Fruit fly (Drosophila melanogaster) whole organism, embryonic: Measurements from ENCODE around the gene CG5516.
A peak's percentile ranks its signal among the peaks of the same experiment; 100 is the strongest.

Source experiments
- B-H2 ChIP-seq: fragments of 200-800 bp; sonication (Bioruptor generic); optimal IDR thresholded peaks from 2 replicates; lab custom pipeline; 2018; ENCODE audit warnings: missing biosample characterization, mild to moderate bottlenecking, missing genetic modification characterization
- CG10209 ChIP-seq: fragments of 200-800 bp; sonication (Bioruptor generic); optimal IDR thresholded peaks from 3 replicates; lab custom pipeline; 2017; ENCODE audit warnings: missing biosample characterization, mild to moderate bottlenecking, missing genetic modification characterization, missing genetic modification reagents
- CG10565 ChIP-seq: fragments of 200-800 bp; sonication (Bioruptor generic); optimal IDR thresholded peaks from 3 replicates; lab custom pipeline; 2016; ENCODE audit warnings: missing biosample characterization, mild to moderate bottlenecking, missing genetic modification characterization
- CG11504 ChIP-seq: fragments of 200-800 bp; sonication (Bioruptor generic); optimal IDR thresholded peaks from 3 replicates; lab custom pipeline; 2019; ENCODE audit warnings: missing biosample characterization, mild to moderate bottlenecking, missing genetic modification characterization, moderate library complexity
- CG11695 ChIP-seq: fragments of 200-800 bp; sonication (Bioruptor generic); IDR thresholded peaks from 3 replicates; pipeline ENCODE4 v1.3.6; 2022; ENCODE audit warnings: missing biosample characterization, missing genetic modification characterization
- CG12391 ChIP-seq: fragments of 200-800 bp; sonication (Bioruptor generic); optimal IDR thresholded peaks from 3 replicates; lab custom pipeline; 2018; ENCODE audit warnings: missing biosample characterization, mild to moderate bottlenecking, missing genetic modification characterization, moderate library complexity
- CG13424 ChIP-seq: fragments of 200-800 bp; sonication (Bioruptor generic); optimal IDR thresholded peaks from 2 replicates; lab custom pipeline; 2019; ENCODE audit warnings: missing biosample characterization, mild to moderate bottlenecking, missing genetic modification characterization, moderate library complexity
- CG13775 ChIP-seq: fragments of 200-800 bp; sonication (Bioruptor generic); optimal IDR thresholded peaks from 3 replicates; lab custom pipeline; 2017; ENCODE audit warnings: missing biosample characterization, mild to moderate bottlenecking, missing genetic modification characterization
- CG17361 ChIP-seq: fragments of 200-800 bp; sonication (Bioruptor generic); IDR thresholded peaks from 3 replicates; pipeline ENCODE4 v1.3.6; 2022; ENCODE audit warnings: missing biosample characterization, missing genetic modification characterization
- CG2116 ChIP-seq: fragments of 200-800 bp; sonication (Bioruptor generic); optimal IDR thresholded peaks from 3 replicates; lab custom pipeline; 2018; ENCODE audit warnings: missing biosample characterization, mild to moderate bottlenecking, missing genetic modification characterization
- CG2120 ChIP-seq: fragments of 200-800 bp; sonication (Bioruptor generic); optimal IDR thresholded peaks from 3 replicates; lab custom pipeline; 2016; ENCODE audit warnings: missing biosample characterization, missing genetic modification characterization
- CG2129 ChIP-seq: fragments of 200-800 bp; sonication (Bioruptor generic); IDR thresholded peaks from 2 replicates; pipeline ENCODE4 v1.3.6; 2022; ENCODE audit warnings: missing biosample characterization, missing genetic modification characterization; ENCODE audit not compliant: partially characterized antibody
- CG2678 ChIP-seq: fragments of 200-800 bp; sonication (Bioruptor generic); optimal IDR thresholded peaks from 3 replicates; lab custom pipeline; 2019; ENCODE audit warnings: missing biosample characterization, mild to moderate bottlenecking, missing genetic modification characterization, moderate library complexity
- CG7928 ChIP-seq: fragments of 200-800 bp; sonication (Bioruptor generic); optimal IDR thresholded peaks from 2 replicates; lab custom pipeline; 2017; ENCODE audit warnings: missing biosample characterization, mild to moderate bottlenecking, missing genetic modification characterization
- Dad ChIP-seq: fragments of 200-800 bp; sonication (Bioruptor generic); optimal IDR thresholded peaks from 3 replicates; lab custom pipeline; 2016; ENCODE audit warnings: missing biosample characterization, missing genetic modification characterization
- Dref ChIP-seq: fragments of 200-800 bp; sonication (Bioruptor generic); IDR thresholded peaks from 2 replicates; pipeline ENCODE4 v1.3.6; 2022; ENCODE audit warnings: missing biosample characterization, missing genetic modification characterization
- Hr39 ChIP-seq: fragments of >200 bp; optimal IDR thresholded peaks from 2 replicates; lab custom pipeline; 2017
- Hr51 ChIP-seq, 2 experiments: fragments of 200-800 bp; sonication (Bioruptor generic); optimal IDR thresholded peaks; 2 replicates in 1 of 2; 3 replicates in 1 of 2; lab custom pipeline; 2016 to 2018; ENCODE audit warnings: missing biosample characterization in 2 of 2, missing genetic modification characterization in 2 of 2, mild to moderate bottlenecking in 1 of 2, moderate library complexity in 1 of 2
- Med ChIP-seq: fragments of 200-800 bp; sonication (Bioruptor generic); peaks from one replicate; lab custom pipeline; 2016; ENCODE audit warnings: missing biosample characterization, missing genetic modification characterization, mild to moderate bottlenecking, inconsistent platforms, moderate library complexity
- Sox100B ChIP-seq: fragments of 200-800 bp; sonication (Bioruptor generic); optimal IDR thresholded peaks from 3 replicates; lab custom pipeline; 2018; ENCODE audit warnings: missing biosample characterization, mild to moderate bottlenecking, missing genetic modification characterization
- Sox102F ChIP-seq: fragments of 200-800 bp; sonication (Bioruptor generic); optimal IDR thresholded peaks from 2 replicates; lab custom pipeline; 2018; ENCODE audit warnings: missing biosample characterization, mild to moderate bottlenecking, missing genetic modification characterization, moderate library complexity
- Sry-β ChIP-seq: fragments of 200-800 bp; sonication (Bioruptor generic); optimal IDR thresholded peaks from 2 replicates; lab custom pipeline; 2018; ENCODE audit warnings: missing biosample characterization, mild to moderate bottlenecking, missing genetic modification characterization, moderate library complexity
- Trl ChIP-seq, 3 experiments: fragments of >200 bp in 2 of 3; fragments of 200-800 bp in 1 of 3; sonication (Bioruptor generic) in 1 of 3; optimal IDR thresholded peaks; 2 replicates in 1 of 3; 3 replicates in 2 of 3; lab custom pipeline; 2016 to 2017; ENCODE audit warnings: missing biosample characterization in 1 of 3, missing genetic modification characterization in 1 of 3
- ac ChIP-seq: fragments of 200-800 bp; sonication (Bioruptor generic); optimal IDR thresholded peaks from 3 replicates; lab custom pipeline; 2017; ENCODE audit warnings: missing biosample characterization, mild to moderate bottlenecking, missing genetic modification characterization
- bsh ChIP-seq, 2 experiments: fragments of 200-800 bp; sonication (Bioruptor generic); optimal IDR thresholded peaks; 2 replicates each; lab custom pipeline; 2017 to 2018; ENCODE audit warnings: mild to moderate bottlenecking in 2 of 2, missing biosample characterization in 2 of 2, missing genetic modification characterization in 2 of 2, moderate library complexity in 1 of 2
- cas ChIP-seq: fragments of 200-800 bp; sonication (Bioruptor generic); IDR thresholded peaks from 2 replicates; pipeline ENCODE4 v1.3.6; 2022; ENCODE audit warnings: missing biosample characterization, missing genetic modification characterization
- chinmo ChIP-seq: fragments of 200-800 bp; sonication (Bioruptor generic); IDR thresholded peaks from 4 replicates; pipeline ENCODE4 v1.3.6; 2022; ENCODE audit warnings: missing biosample characterization, missing genetic modification characterization; ENCODE audit not compliant: partially characterized antibody
- ci ChIP-seq: fragments of 200-800 bp; sonication (Bioruptor generic); IDR thresholded peaks from 3 replicates; pipeline ENCODE4 v1.3.6; 2022; ENCODE audit warnings: missing biosample characterization, missing genetic modification characterization
- dpn ChIP-seq, 2 experiments: fragments of 200-800 bp; sonication (Bioruptor generic); optimal IDR thresholded peaks; 3 replicates each; lab custom pipeline; 2016; ENCODE audit warnings: missing biosample characterization in 2 of 2, missing genetic modification characterization in 2 of 2
- ems ChIP-seq: fragments of 200-800 bp; sonication (Bioruptor generic); optimal IDR thresholded peaks from 3 replicates; lab custom pipeline; 2016; ENCODE audit warnings: missing biosample characterization, missing genetic modification characterization
- fd102C ChIP-seq: fragments of 200-800 bp; sonication (Bioruptor generic); optimal IDR thresholded peaks from 2 replicates; lab custom pipeline; 2018; ENCODE audit warnings: missing biosample characterization, mild to moderate bottlenecking, missing genetic modification characterization, moderate library complexity
- fd3F ChIP-seq: fragments of 200-800 bp; sonication (Bioruptor generic); optimal IDR thresholded peaks from 2 replicates; lab custom pipeline; 2018; ENCODE audit warnings: missing biosample characterization, mild to moderate bottlenecking, missing genetic modification characterization, moderate library complexity
- grau ChIP-seq: fragments of 200-800 bp; optimal IDR thresholded peaks from 3 replicates; lab custom pipeline; 2019; ENCODE audit warnings: missing biosample characterization, mild to moderate bottlenecking, missing genetic modification characterization, moderate library complexity
- gsb ChIP-seq: fragments of 200-800 bp; sonication (Bioruptor generic); IDR thresholded peaks from 2 replicates; pipeline ENCODE4 v1.3.6; 2022; ENCODE audit warnings: missing biosample characterization, missing genetic modification characterization
- h ChIP-seq: fragments of >200 bp; optimal IDR thresholded peaks from 2 replicates; lab custom pipeline; 2017
- hbn ChIP-seq: fragments of 200-800 bp; sonication (Bioruptor generic); IDR thresholded peaks from 2 replicates; pipeline ENCODE4 v1.3.6; 2022; ENCODE audit warnings: missing biosample characterization, missing genetic modification characterization; ENCODE audit not compliant: partially characterized antibody
- hth ChIP-seq: fragments of >200 bp; optimal IDR thresholded peaks from 2 replicates; lab custom pipeline; 2017; ENCODE audit warnings: inconsistent platforms
- insv ChIP-seq, 2 experiments: fragments of 200-800 bp; sonication (Bioruptor generic); optimal IDR thresholded peaks; 3 replicates each; lab custom pipeline; 2016 to 2018; ENCODE audit warnings: missing biosample characterization in 2 of 2, missing genetic modification characterization in 2 of 2
- ken ChIP-seq: fragments of 200-800 bp; sonication (Bioruptor generic); IDR thresholded peaks from 3 replicates; pipeline ENCODE4 v1.3.6; 2022; ENCODE audit warnings: missing biosample characterization, missing genetic modification characterization
- lmd ChIP-seq: fragments of 200-800 bp; sonication (Bioruptor generic); IDR thresholded peaks from 2 replicates; pipeline ENCODE4 v1.3.6; 2022; ENCODE audit warnings: missing biosample characterization, missing genetic modification characterization
- nom ChIP-seq: fragments of 200-800 bp; sonication (Bioruptor generic); optimal IDR thresholded peaks from 2 replicates; lab custom pipeline; 2017; ENCODE audit warnings: missing biosample characterization, missing genetic modification characterization, mild to moderate bottlenecking, moderate library complexity, missing genetic modification reagents
- oc ChIP-seq: fragments of 200-800 bp; sonication (Bioruptor generic); optimal IDR thresholded peaks from 2 replicates; lab custom pipeline; 2018; ENCODE audit warnings: missing biosample characterization, mild to moderate bottlenecking, missing genetic modification characterization, moderate library complexity
- odd ChIP-seq: fragments of 200-800 bp; sonication (Bioruptor generic); optimal IDR thresholded peaks from 2 replicates; lab custom pipeline; 2017; ENCODE audit warnings: missing biosample characterization, mild to moderate bottlenecking, missing genetic modification characterization
- psq ChIP-seq: fragments of 200-800 bp; sonication (Bioruptor generic); optimal IDR thresholded peaks from 2 replicates; lab custom pipeline; 2017; ENCODE audit warnings: missing biosample characterization, missing genetic modification characterization
- sc ChIP-seq, 3 experiments: fragments of >200 bp in 2 of 3; fragments of 200-800 bp in 1 of 3; sonication (Bioruptor generic) in 1 of 3; optimal IDR thresholded peaks; 2 replicates in 2 of 3; 3 replicates in 1 of 3; lab custom pipeline; 2017; ENCODE audit warnings: mild to moderate bottlenecking in 1 of 3, missing biosample characterization in 1 of 3, missing genetic modification characterization in 1 of 3, missing genetic modification reagents in 1 of 3
- shn ChIP-seq: fragments of 200-800 bp; sonication (Bioruptor generic); optimal IDR thresholded peaks from 3 replicates; lab custom pipeline; 2016; ENCODE audit warnings: missing biosample characterization, missing genetic modification characterization
- stc ChIP-seq: fragments of 200-800 bp; sonication (Bioruptor generic); IDR thresholded peaks from 2 replicates; pipeline ENCODE4 v1.3.6; 2022; ENCODE audit warnings: missing biosample characterization, missing genetic modification characterization
- tx ChIP-seq: fragments of 200-800 bp; sonication (Bioruptor generic); optimal IDR thresholded peaks from 2 replicates; lab custom pipeline; 2016; ENCODE audit warnings: missing biosample characterization, missing genetic modification characterization
- unpg ChIP-seq: fragments of 200-800 bp; sonication (Bioruptor generic); optimal IDR thresholded peaks from 3 replicates; lab custom pipeline; 2018; ENCODE audit warnings: missing biosample characterization, mild to moderate bottlenecking, missing genetic modification characterization, moderate library complexity
- z ChIP-seq: fragments of 200-800 bp; sonication (Bioruptor generic); IDR thresholded peaks from 3 replicates; pipeline ENCODE4 v1.3.6; 2022; ENCODE audit warnings: missing biosample characterization, missing genetic modification characterization

Gene CG5516

dm6 chr3R:16005943-16006342, 42.3 kb downstream of the CG5516 start:
- TF ChIP-seq tx (GFP tag; lab: Kevin White, UChicago), result no peak
- peak in 1 of 2 experiments; percentile 68 for TF ChIP-seq bsh (GFP tag; optimal IDR thresholded peaks at IDR 0.05; lab: Kevin White, UChicago)
- no peak for TF ChIP-seq cas
- TF ChIP-seq ci (GFP tag; lab: Robert Waterston, UW), result peak; percentile 42; the same call in 1 of the 3 replicates
- TF ChIP-seq dpn (GFP tag; optimal IDR thresholded peaks at IDR 0.05; lab: Kevin White, UChicago), result no peak
- TF ChIP-seq stc (GFP tag; lab: Robert Waterston, UW), result no peak
- peak; percentile 60 for TF ChIP-seq Sox102F (GFP tag; lab: Kevin White, UChicago)
- peak; percentile 74 for TF ChIP-seq CG2678 (tag; lab: Kevin White, UChicago)
- TF ChIP-seq CG7928 (GFP tag; lab: Kevin White, UChicago), result no peak
- peak in 1 of 2 experiments; percentile 30 for TF ChIP-seq Hr51 (GFP tag; optimal IDR thresholded peaks at IDR 0.05; lab: Kevin White, UChicago)
- TF ChIP-seq grau, result peak; percentile 22
- TF ChIP-seq chinmo (GFP tag; lab: Robert Waterston, UW), result no peak
- TF ChIP-seq hbn, result no peak
- TF ChIP-seq sc (optimal IDR thresholded peaks at IDR 0.05; lab: Kevin White, UChicago), result no peak
- TF ChIP-seq sc (GFP tag; optimal IDR thresholded peaks at IDR 0.05; lab: Kevin White, UChicago), result peak; percentile 42
- peak; percentile 44 for TF ChIP-seq CG11504 (tag; lab: Kevin White, UChicago)
- TF ChIP-seq h (lab: Kevin White, UChicago), result no peak
- TF ChIP-seq Trl (optimal IDR thresholded peaks at IDR 0.05; lab: Kevin White, UChicago), result no peak
- TF ChIP-seq Trl (GFP tag; optimal IDR thresholded peaks at IDR 0.05; lab: Kevin White, UChicago), result peak; percentile 20
- no peak for TF ChIP-seq oc
- TF ChIP-seq Dref (GFP tag; lab: Robert Waterston, UW), result no peak
- TF ChIP-seq gsb (GFP tag; lab: Robert Waterston, UW), result no peak
- TF ChIP-seq CG13424, result peak; percentile 51
- no peak for TF ChIP-seq CG13775 (GFP tag; lab: Kevin White, UChicago)
- no peak for TF ChIP-seq nom (GFP tag; lab: Kevin White, UChicago)
- no peak for TF ChIP-seq CG2120 (GFP tag; lab: Kevin White, UChicago)
- TF ChIP-seq Dad, result no peak
- TF ChIP-seq Sry-β (GFP tag; lab: Kevin White, UChicago), result peak; percentile 40
- no peak for TF ChIP-seq CG2116 (GFP tag; lab: Kevin White, UChicago)
- TF ChIP-seq CG17361 (GFP tag; lab: Robert Waterston, UW), result no peak
- TF ChIP-seq odd (GFP tag; lab: Kevin White, UChicago), result peak; percentile 58
- TF ChIP-seq ems, result no peak
- TF ChIP-seq fd3F (GFP tag; lab: Kevin White, UChicago), result peak; percentile 47
- peak; percentile 57 for TF ChIP-seq Sox100B (GFP tag; lab: Kevin White, UChicago)
- TF ChIP-seq lmd, result no peak
- TF ChIP-seq Med, result peak; percentile 93
- no peak for TF ChIP-seq Hr39 (lab: Kevin White, UChicago)
- peak; percentile 61 for TF ChIP-seq unpg (GFP tag; lab: Kevin White, UChicago)
- peak; percentile 3 for TF ChIP-seq B-H2 (GFP tag; lab: Kevin White, UChicago)
- peak; percentile 29 for TF ChIP-seq CG12391 (tag; lab: Kevin White, UChicago)
- TF ChIP-seq psq (GFP tag; lab: Kevin White, UChicago), result no peak
- TF ChIP-seq shn (GFP tag; lab: Kevin White, UChicago), result no peak
- TF ChIP-seq hth (lab: Kevin White, UChicago), result no peak
- TF ChIP-seq CG10565 (GFP tag; lab: Kevin White, UChicago), result no peak
- no peak for TF ChIP-seq CG2129 (GFP tag; lab: Robert Waterston, UW)
- 0 out of 3 replicates have a peak, but pooled peaks have one; percentile 16 for TF ChIP-seq CG11695 (GFP tag; lab: Robert Waterston, UW)
- TF ChIP-seq fd102C (GFP tag; lab: Kevin White, UChicago), result no peak
- no peak for TF ChIP-seq ken (GFP tag; lab: Robert Waterston, UW)
- peak; percentile 8 for TF ChIP-seq ac (GFP tag; lab: Kevin White, UChicago)
- TF ChIP-seq CG10209 (GFP tag; lab: Kevin White, UChicago), result peak; percentile 23
- peak in 1 of 2 experiments; percentile 10 for TF ChIP-seq insv (GFP tag; optimal IDR thresholded peaks at IDR 0.05; lab: Kevin White, UChicago)
- TF ChIP-seq z (GFP tag; lab: Robert Waterston, UW), result no peak
